Worm (Caenorhabditis elegans): Measurements from ENCODE around the gene hacd-1.

DNA sequence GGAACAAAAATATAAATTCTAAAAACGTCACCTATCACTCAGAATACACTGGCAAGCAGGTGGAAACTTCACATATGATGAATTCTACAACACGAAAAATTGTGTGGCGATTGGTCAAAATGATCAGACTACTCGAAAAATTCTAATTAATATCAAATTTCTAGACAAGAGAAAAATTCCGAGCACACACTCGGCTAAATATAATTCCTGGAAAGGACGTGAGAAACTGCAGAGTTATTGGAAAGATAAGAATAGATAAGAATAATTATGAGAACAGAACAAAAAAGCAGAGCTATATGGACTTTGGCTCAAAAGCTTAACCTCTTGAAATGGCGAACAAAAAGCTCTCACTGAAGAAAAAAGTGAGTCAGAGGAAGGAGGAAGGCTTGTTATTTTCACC lies 27.1 kb downstream of the hacd-1 start:
- TF ChIP-seq unc-62 (GFP tag; optimal IDR thresholded peaks at IDR 0.05) (no peak), F49E8.2 (tag; optimal IDR thresholded peaks at IDR 0.05; ENCODE audit: insufficient read depth) (no peak), attf-5 (GFP tag; optimal IDR thresholded peaks at IDR 0.05) (no peak), ztf-22 (GFP tag; optimal IDR thresholded peaks at IDR 0.05) (no peak), bed-2 (GFP tag; IDR thresholded peaks at IDR 0.05) (no peak), hsf-1 (GFP tag; IDR thresholded peaks at IDR 0.05) (no peak), ceh-79 (tag; optimal IDR thresholded peaks at IDR 0.05) (no peak), ets-4 (GFP tag; optimal IDR thresholded peaks at IDR 0.05) (no peak), hmg-20 (GFP tag; IDR thresholded peaks at IDR 0.05) (no peak), F39B2.1 (GFP tag; IDR thresholded peaks at IDR 0.05) (no peak), snpc-3.4 (tag; optimal IDR thresholded peaks at IDR 0.05) (no peak), sdz-38 (tag; optimal IDR thresholded peaks at IDR 0.05) (no peak), egl-18 (GFP tag; IDR thresholded peaks at IDR 0.05) (no peak)

All from whole organism, young adult.